Fruit fly (Drosophila melanogaster) whole organism, adult: ENCODE data around the gene Shc.

ENCODE experiments used
- CG11617 ChIP-seq: fragments of 200-800 bp; sonication (Bioruptor generic); optimal IDR thresholded peaks from 2 replicates; lab custom pipeline; 2017; ENCODE audit warnings: mild to moderate bottlenecking, missing biosample characterization, missing genetic modification reagents, missing genetic modification characterization
- CG12768 ChIP-seq: fragments of 200-800 bp; sonication (Bioruptor generic); optimal IDR thresholded peaks from 2 replicates; lab custom pipeline; 2017; ENCODE audit warnings: missing biosample characterization, missing genetic modification characterization, mild to moderate bottlenecking, moderate library complexity, missing genetic modification reagents
- CG14711 ChIP-seq: fragments of 200-800 bp; sonication (Bioruptor generic); optimal IDR thresholded peaks from 2 replicates; lab custom pipeline; 2018; ENCODE audit warnings: missing biosample characterization, mild to moderate bottlenecking, missing genetic modification characterization, moderate library complexity
- CG1620 ChIP-seq: fragments of 200-800 bp; sonication (Bioruptor generic); optimal IDR thresholded peaks from 2 replicates; lab custom pipeline; 2016; ENCODE audit warnings: missing biosample characterization, missing genetic modification characterization
- CG33017 ChIP-seq: fragments of 200-800 bp; sonication (Bioruptor generic); optimal IDR thresholded peaks from 2 replicates; lab custom pipeline; 2018; ENCODE audit warnings: missing biosample characterization, mild to moderate bottlenecking, missing genetic modification characterization, moderate library complexity
- CG5204 ChIP-seq: fragments of 200-800 bp; sonication (Bioruptor generic); optimal IDR thresholded peaks from 2 replicates; lab custom pipeline; 2016; ENCODE audit warnings: missing biosample characterization, missing genetic modification characterization
- CG7045 ChIP-seq: fragments of 200-800 bp; sonication (Bioruptor generic); optimal IDR thresholded peaks from 2 replicates; lab custom pipeline; 2017; ENCODE audit warnings: missing biosample characterization, mild to moderate bottlenecking, missing genetic modification characterization
- CG7101 ChIP-seq: fragments of 200-800 bp; sonication (Bioruptor generic); optimal IDR thresholded peaks from 2 replicates; lab custom pipeline; 2018; ENCODE audit warnings: missing biosample characterization, mild to moderate bottlenecking, missing genetic modification characterization, moderate library complexity
- Clk ChIP-seq: fragments of 200-800 bp; sonication (Bioruptor generic); optimal IDR thresholded peaks from 2 replicates; lab custom pipeline; 2017; ENCODE audit warnings: missing biosample characterization, missing genetic modification characterization
- Crg-1 ChIP-seq: fragments of 200-800 bp; sonication (Bioruptor generic); optimal IDR thresholded peaks from 2 replicates; lab custom pipeline; 2016; ENCODE audit warnings: missing biosample characterization, missing genetic modification characterization
- Hr96 ChIP-seq: fragments of 200-800 bp; sonication (Bioruptor generic); optimal IDR thresholded peaks from 2 replicates; lab custom pipeline; 2016; ENCODE audit warnings: missing biosample characterization, missing genetic modification characterization
- Mnt ChIP-seq: fragments of 200-800 bp; sonication (Bioruptor generic); optimal IDR thresholded peaks from 2 replicates; lab custom pipeline; 2016; ENCODE audit warnings: missing biosample characterization, mild to moderate bottlenecking, missing genetic modification characterization
- bab1 ChIP-seq: fragments of 200-800 bp; sonication (Bioruptor generic); optimal IDR thresholded peaks from 3 replicates; lab custom pipeline; 2019; ENCODE audit warnings: missing biosample characterization, mild to moderate bottlenecking, missing genetic modification characterization, moderate library complexity
- cic ChIP-seq: fragments of 200-800 bp; sonication (Bioruptor generic); optimal IDR thresholded peaks from 2 replicates; lab custom pipeline; 2017; ENCODE audit warnings: missing biosample characterization, mild to moderate bottlenecking, missing genetic modification characterization, moderate library complexity
- cnc ChIP-seq, 2 experiments: fragments of >200 bp; optimal IDR thresholded peaks; 2 replicates each; lab custom pipeline; 2017
- kay ChIP-seq: fragments of 200-800 bp; sonication (Bioruptor generic); peaks from one replicate; lab custom pipeline; 2016; ENCODE audit warnings: missing biosample characterization, missing genetic modification characterization, borderline replicate concordance
- ovo ChIP-seq: fragments of 200-800 bp; sonication (Bioruptor generic); optimal IDR thresholded peaks from 2 replicates; lab custom pipeline; 2016; ENCODE audit warnings: missing biosample characterization, missing genetic modification characterization
- pad ChIP-seq: fragments of 200-800 bp; sonication (Bioruptor generic); optimal IDR thresholded peaks from 3 replicates; lab custom pipeline; 2017; ENCODE audit warnings: missing biosample characterization, missing genetic modification characterization, mild to moderate bottlenecking, moderate library complexity, missing genetic modification reagents
- tj ChIP-seq: fragments of 200-800 bp; sonication (Bioruptor generic); optimal IDR thresholded peaks from 3 replicates; lab custom pipeline; 2017; ENCODE audit warnings: missing biosample characterization, mild to moderate bottlenecking, missing genetic modification characterization, moderate library complexity
- toe ChIP-seq: fragments of 200-800 bp; sonication (Bioruptor generic); optimal IDR thresholded peaks from 2 replicates; lab custom pipeline; 2016; ENCODE audit warnings: missing biosample characterization, missing genetic modification characterization

The Shc gene

DNA sequence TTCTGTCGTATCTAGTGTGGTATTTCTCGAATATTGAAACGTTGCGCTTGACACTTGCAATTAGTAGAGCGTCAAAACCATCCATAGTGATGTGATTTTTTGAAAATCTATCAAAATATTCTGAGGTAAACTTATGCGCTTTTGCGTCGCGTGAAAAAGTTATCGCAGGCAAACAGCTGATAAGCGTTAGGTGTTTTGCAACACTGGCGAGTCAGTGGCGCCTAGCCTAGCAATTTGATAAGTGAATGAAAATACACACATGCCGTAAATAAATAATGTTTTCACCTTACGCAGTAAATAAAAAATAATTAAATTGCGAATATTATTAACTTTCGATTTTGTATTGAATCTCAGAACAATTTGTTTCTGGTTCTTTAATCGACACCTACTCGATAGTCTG is 8.5 kb downstream of the Shc start, which contains the start of gene CG42526:
TSS of gene CG42526 (minus strand) at position 85 of the 400 bp plus-strand sequence.
- no peak for TF ChIP-seq CG5204
- TF ChIP-seq toe (GFP tag; lab: Kevin White, UChicago): no peak
- peak; percentile 26 for TF ChIP-seq pad
- no peak for TF ChIP-seq CG33017 (tag; lab: Kevin White, UChicago)
- TF ChIP-seq bab1 (GFP tag; lab: Kevin White, UChicago): peak; percentile 41
- TF ChIP-seq CG11617 (GFP tag; lab: Kevin White, UChicago): peak; percentile 43
- no peak for TF ChIP-seq tj (GFP tag; lab: Kevin White, UChicago)
- TF ChIP-seq cnc (optimal IDR thresholded peaks at IDR 0.05; lab: Kevin White, UChicago): no peak
- no peak for TF ChIP-seq Crg-1 (GFP tag; lab: Kevin White, UChicago)
- TF ChIP-seq CG12768 (GFP tag; lab: Kevin White, UChicago): peak; percentile 4
- TF ChIP-seq kay (GFP tag; lab: Kevin White, UChicago): no peak
- TF ChIP-seq cic: peak; percentile 50
- peak; percentile 36 for TF ChIP-seq CG14711 (tag; lab: Kevin White, UChicago)
- TF ChIP-seq CG7101 (tag; lab: Kevin White, UChicago): peak; percentile 62
- no peak for TF ChIP-seq CG1620 (GFP tag; lab: Kevin White, UChicago)
- no peak for TF ChIP-seq ovo
- peak; percentile 17 for TF ChIP-seq Mnt (GFP tag; lab: Kevin White, UChicago)
- TF ChIP-seq CG7045: no peak
- TF ChIP-seq Hr96 (GFP tag; lab: Kevin White, UChicago): peak; percentile 39
- no peak for TF ChIP-seq Clk (GFP tag; lab: Kevin White, UChicago)

DNA sequence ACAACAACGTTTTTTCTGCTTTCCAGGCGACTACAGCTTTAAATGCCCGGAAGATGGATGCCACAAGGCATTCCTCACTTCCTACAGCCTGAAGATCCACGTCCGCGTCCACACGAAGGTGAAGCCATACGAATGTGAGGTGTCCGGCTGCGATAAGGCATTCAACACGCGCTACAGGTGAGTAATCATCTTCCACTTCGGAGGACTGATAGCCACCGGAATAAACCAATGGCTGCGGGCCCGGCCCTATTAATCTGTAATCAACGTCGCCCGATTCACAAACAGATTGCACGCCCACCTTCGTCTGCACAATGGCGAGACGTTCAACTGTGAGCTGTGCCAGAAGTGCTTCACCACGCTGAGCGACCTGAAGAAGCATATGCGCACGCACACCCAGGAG is 9.0 kb downstream of the Shc start:
- TF ChIP-seq Mnt (GFP tag; lab: Kevin White, UChicago) (peak; percentile 12), toe (GFP tag; lab: Kevin White, UChicago) (no peak)

DNA sequence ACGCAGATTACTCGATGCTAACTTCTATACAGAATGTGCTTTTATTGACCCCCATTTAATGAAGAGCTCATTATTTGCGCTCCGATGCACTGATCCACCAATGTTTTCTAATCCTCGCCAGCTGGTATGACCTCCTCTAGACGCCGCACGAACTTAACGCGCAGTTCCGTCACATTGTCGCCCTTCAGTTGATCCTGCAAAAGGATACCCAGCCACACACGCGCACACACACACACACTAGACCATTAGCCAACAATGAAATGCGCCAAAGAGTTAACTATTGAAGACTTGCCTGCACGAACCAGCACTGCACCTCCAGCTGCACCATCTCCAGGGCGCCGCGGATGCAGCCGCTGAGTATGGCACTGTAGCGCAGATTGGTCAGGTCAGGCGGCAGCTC is 12.0 kb downstream of the Shc start:
- TF ChIP-seq CG11617 (GFP tag; lab: Kevin White, UChicago) (no peak), Crg-1 (GFP tag; lab: Kevin White, UChicago) (no peak), toe (GFP tag; lab: Kevin White, UChicago) (no peak), CG33017 (tag; lab: Kevin White, UChicago) (no peak), kay (GFP tag; lab: Kevin White, UChicago) (no peak), ovo (no peak), Hr96 (GFP tag; lab: Kevin White, UChicago) (no peak), CG7101 (tag; lab: Kevin White, UChicago) (no peak), bab1 (GFP tag; lab: Kevin White, UChicago) (no peak), CG1620 (GFP tag; lab: Kevin White, UChicago) (no peak), CG12768 (GFP tag; lab: Kevin White, UChicago) (no peak), CG5204 (no peak)

- TF ChIP-seq tj (GFP tag; lab: Kevin White, UChicago) (no peak), CG33017 (tag; lab: Kevin White, UChicago) (no peak), cic (peak; percentile 58), bab1 (GFP tag; lab: Kevin White, UChicago) (peak; percentile 38), CG11617 (GFP tag; lab: Kevin White, UChicago) (peak; percentile 36), cnc (optimal IDR thresholded peaks at IDR 0.05; lab: Kevin White, UChicago) (no peak), ovo (peak; percentile 50), Hr96 (GFP tag; lab: Kevin White, UChicago) (peak; percentile 60), Crg-1 (GFP tag; lab: Kevin White, UChicago) (peak; percentile 68), CG7101 (tag; lab: Kevin White, UChicago) (peak; percentile 4), CG14711 (tag; lab: Kevin White, UChicago) (peak; percentile 97), CG5204 (no peak), toe (GFP tag; lab: Kevin White, UChicago) (peak; percentile 78), pad (peak; percentile 35), Clk (GFP tag; lab: Kevin White, UChicago) (no peak), CG1620 (GFP tag; lab: Kevin White, UChicago) (peak; percentile 72), kay (GFP tag; lab: Kevin White, UChicago) (no peak), CG12768 (GFP tag; lab: Kevin White, UChicago) (peak; percentile 10), CG7045 (peak; percentile 50), Mnt (GFP tag; lab: Kevin White, UChicago) (peak; percentile 56)
These were observed 15.2 kb downstream of the Shc start, which contains the start of the genes Bet3 and Nf-YA for dm6 chr3L:9441907-9442479. TSS of gene Bet3 (minus strand) at chr3L:9442267. TSS of gene Nf-YA (minus strand) at chr3L:9442267.

DNA sequence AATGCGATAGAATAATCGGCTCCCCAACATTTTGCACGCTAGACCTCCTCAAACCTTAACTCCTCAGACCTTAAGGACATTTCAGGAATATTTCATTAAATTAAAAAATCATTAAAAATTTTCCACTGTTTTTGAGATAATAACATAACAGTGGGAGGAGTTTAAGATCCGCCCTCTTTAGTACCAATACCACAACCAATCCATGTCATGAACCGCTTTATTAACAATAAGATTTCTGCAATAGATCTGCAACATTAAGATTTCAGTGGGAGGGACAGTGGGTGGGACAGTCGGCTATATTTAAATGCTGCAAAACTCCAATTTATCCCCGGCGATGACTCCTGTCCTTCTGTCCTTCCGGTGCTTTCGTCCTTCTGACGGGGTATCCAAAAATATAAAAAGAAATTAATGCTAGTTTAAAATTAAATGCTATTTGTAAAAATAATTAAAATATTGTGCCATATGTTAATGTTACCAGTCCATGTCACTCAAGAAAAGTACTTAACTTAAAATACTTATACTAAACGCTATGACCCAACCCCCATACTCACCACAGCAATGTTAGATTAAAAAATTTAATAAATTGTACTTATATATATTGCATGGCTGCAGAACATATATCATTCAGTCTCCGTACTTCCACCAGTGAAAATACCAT is 15.9 kb downstream of the Shc start, which contains the start of gene Srg3:
TSS of gene Srg3 (plus strand) at position 608 of the 658 bp plus-strand sequence.
- no peak for TF ChIP-seq cic
- TF ChIP-seq CG12768 (GFP tag; lab: Kevin White, UChicago): peak; percentile 27

- peak; percentile 36 for TF ChIP-seq cic
- no peak for TF ChIP-seq tj (GFP tag; lab: Kevin White, UChicago)
- peak; percentile 37 for TF ChIP-seq CG12768 (GFP tag; lab: Kevin White, UChicago)
- no peak for TF ChIP-seq CG7045
- TF ChIP-seq CG14711 (tag; lab: Kevin White, UChicago): peak; percentile 45
- TF ChIP-seq Mnt (GFP tag; lab: Kevin White, UChicago): peak; percentile 51
- TF ChIP-seq toe (GFP tag; lab: Kevin White, UChicago): peak; percentile 57
- TF ChIP-seq Crg-1 (GFP tag; lab: Kevin White, UChicago): peak; percentile 34
- TF ChIP-seq cnc (optimal IDR thresholded peaks at IDR 0.05; lab: Kevin White, UChicago): no peak
- TF ChIP-seq CG1620 (GFP tag; lab: Kevin White, UChicago): no peak
- TF ChIP-seq CG5204: no peak
- TF ChIP-seq CG33017 (tag; lab: Kevin White, UChicago): peak; percentile 29
- TF ChIP-seq kay (GFP tag; lab: Kevin White, UChicago): no peak
- peak; percentile 43 for TF ChIP-seq Hr96 (GFP tag; lab: Kevin White, UChicago)
- no peak for TF ChIP-seq Clk (GFP tag; lab: Kevin White, UChicago)
- peak; percentile 35 for TF ChIP-seq pad
- peak; percentile 42 for TF ChIP-seq CG11617 (GFP tag; lab: Kevin White, UChicago)
- peak; percentile 30 for TF ChIP-seq CG7101 (tag; lab: Kevin White, UChicago)
- peak; percentile 31 for TF ChIP-seq ovo
- TF ChIP-seq bab1 (GFP tag; lab: Kevin White, UChicago): peak; percentile 42
These were observed 20.0 kb downstream of the Shc start, which contains the start of gene CG3529 for dm6 chr3L:9446731-9447238. TSS of gene CG3529 (plus strand) at chr3L:9446864.
